Fruit fly (Drosophila melanogaster) whole organism: Measurements from ENCODE around the gene RpS21.

Source experiments
- CG8478 ChIP-seq: fragments of >200 bp; optimal IDR thresholded peaks from 2 replicates; lab custom pipeline; 2018; ENCODE audit warnings: inconsistent platforms
- Dll ChIP-seq: fragments of >200 bp; optimal IDR thresholded peaks from 2 replicates; lab custom pipeline; 2017
- EcR ChIP-seq, 2 experiments: fragments of >200 bp; optimal IDR thresholded peaks; 2 replicates each; lab custom pipeline; 2017; ENCODE audit warnings: missing biosample characterization in 2 of 2, missing genetic modification characterization in 2 of 2, missing genetic modification reagents in 2 of 2
- pan ChIP-seq: fragments of >200 bp; optimal IDR thresholded peaks from 2 replicates; lab custom pipeline; 2017
- psq ChIP-seq: fragments of >200 bp; optimal IDR thresholded peaks from 2 replicates; lab custom pipeline; 2017
- usp ChIP-seq: fragments of >200 bp; optimal IDR thresholded peaks from 2 replicates; lab custom pipeline; 2017; ENCODE audit warnings: missing biosample characterization, missing genetic modification characterization, mixed read lengths

The RpS21 gene

DNA sequence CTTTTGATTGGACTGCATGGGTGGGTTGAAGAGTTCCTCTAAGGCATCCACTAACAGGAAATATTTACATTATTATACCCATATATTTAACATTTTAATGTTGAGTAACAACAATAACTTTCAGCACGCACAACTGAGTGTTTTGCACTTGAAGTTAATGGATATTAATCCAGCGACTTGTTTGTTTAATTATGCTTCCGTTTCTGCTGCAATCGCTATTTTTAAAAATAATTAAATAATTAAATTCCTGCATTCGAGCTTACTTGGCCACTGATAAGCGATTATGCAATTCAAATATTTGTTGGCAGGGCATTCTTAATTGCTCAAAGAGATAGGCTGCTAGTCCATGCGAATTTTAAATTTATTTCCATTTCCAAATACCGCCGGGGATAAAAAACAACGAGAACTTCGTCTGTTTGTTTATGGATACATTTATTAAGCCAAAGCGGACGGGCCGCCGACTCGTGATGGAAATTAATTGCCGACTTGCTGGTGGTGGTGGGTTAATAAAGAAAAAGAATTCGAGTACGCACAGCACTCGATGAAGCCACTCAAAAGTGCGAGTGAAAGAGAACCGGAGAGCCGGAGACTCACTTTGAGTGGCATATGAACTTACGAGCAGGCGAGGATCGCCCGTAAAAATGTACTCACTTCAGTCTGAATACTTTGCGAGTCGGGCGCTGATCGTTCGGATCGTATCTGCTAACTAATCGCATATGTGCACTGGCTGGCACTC is 6.2 kb downstream of the RpS21 start:
- no peak for TF ChIP-seq CG8478 (lab: Kevin White, UChicago)
- TF ChIP-seq psq (lab: Kevin White, UChicago): no peak
- no peak for TF ChIP-seq usp (GFP tag; lab: Kevin White, UChicago)
- no peak for TF ChIP-seq pan (lab: Kevin White, UChicago)

DNA sequence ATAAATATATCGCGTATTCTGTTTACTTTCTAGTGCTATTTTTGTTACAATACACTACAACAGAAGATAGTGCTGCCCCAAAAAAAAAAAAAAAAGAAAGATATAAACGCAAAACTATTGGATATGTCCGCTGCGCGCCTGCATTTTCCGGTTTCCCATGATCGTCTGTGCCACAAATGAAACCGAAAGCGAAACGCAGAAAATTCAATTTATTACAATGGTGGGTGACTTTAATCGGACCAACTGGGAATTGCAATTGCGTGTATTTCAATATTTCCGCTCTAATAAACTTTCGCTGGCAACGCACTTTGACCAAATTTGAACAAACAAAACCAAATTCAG is 6.7 kb downstream of the RpS21 start:
- no peak for TF ChIP-seq CG8478 (lab: Kevin White, UChicago)

DNA sequence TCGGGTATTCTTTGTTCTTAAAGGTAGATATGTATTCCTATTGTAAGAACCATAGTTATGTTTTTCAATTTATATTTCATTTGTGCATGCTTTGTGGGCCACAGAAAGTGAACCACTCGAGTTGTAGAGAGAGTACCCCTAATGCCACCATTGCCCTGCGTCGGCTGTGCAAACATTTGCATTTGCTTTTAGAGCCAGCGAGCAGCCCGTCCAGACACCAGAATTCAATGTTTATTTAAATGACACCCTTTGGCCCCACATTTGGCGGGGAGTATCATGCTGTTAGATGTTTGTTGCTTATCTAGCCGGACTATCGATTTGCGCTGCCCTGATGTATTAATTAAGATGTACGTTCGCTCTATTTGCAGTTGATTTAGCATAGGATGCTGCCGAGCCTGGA is 8.7 kb downstream of the RpS21 start:
- TF ChIP-seq pan (lab: Kevin White, UChicago) (no peak), CG8478 (lab: Kevin White, UChicago) (no peak), EcR (GFP tag; optimal IDR thresholded peaks at IDR 0.05; lab: Kevin White, UChicago) (no peak), usp (GFP tag; lab: Kevin White, UChicago) (no peak), psq (lab: Kevin White, UChicago) (no peak), Dll (lab: Kevin White, UChicago) (no peak)

DNA sequence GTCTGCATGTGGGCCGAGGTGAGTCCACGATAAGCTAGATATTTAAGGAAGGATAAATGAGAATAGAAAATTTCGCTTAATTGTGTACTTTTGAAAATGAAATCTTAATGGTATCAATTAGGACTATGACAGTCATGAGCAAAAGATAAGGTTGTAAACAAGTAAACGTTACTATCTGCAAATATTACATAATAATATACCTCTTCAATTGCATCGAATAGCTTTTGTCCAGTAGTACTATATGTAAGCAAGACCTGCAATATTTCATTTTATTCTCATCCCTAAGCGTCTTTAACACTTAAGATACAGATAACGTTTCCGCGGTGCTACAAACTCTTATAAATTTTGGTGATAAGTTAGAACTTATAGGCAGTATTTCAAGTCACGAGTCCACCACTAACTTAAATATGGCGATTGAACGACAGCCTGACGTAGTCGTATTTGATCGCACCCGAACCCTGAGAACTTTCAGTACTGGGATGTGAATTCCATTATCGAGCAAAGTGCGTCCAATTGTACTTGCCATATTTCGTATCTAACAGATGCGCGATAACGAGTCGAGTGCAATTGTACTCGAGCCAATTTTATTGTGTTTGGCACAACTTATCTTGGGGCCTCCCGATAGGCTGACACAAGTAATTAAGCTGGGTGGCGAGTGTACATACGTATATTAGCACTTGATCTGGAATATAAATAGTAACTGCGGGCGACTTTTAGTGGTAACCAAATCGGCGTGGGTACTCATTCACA is 9.9 kb downstream of the RpS21 start:
- no peak for TF ChIP-seq CG8478 (lab: Kevin White, UChicago)
- TF ChIP-seq pan (lab: Kevin White, UChicago): no peak
- no peak for TF ChIP-seq Dll (lab: Kevin White, UChicago)

DNA sequence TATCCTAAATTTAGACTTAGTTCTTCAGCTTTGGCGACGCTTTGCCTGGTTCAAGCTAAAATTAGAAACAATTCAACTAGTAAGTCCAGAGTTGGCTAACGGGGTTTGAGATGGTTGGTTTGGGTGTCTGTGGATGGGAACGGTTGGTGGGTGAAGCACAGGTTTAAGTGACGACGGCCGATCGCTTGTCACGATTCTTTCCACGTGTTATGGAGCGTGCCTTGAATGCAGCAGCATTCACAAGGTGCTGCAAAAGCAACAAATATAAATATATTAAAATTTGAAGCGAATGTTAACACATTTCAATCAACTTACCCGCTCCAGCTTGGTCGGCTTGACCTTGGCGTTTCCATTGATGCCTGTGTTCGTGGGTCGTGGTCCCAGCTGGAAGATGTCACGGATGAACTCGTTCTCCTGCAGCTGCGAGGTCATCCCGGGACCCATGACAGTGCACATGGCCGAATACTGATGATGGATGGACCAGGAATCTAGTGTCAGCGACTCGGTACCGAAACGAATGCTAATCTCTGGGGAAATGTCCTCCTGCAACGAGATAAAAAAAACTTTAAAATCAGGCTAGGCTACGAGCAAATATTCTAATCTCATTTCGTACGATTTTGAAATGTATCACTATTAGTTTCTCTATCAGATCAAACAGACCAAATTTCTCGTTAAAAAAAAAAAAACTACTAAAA is 13.3 kb downstream of the RpS21 start, which contains the start of gene CG8813:
Gene CG8813 (plus strand): TSS at position 645 of the 695 bp plus-strand sequence.
- TF ChIP-seq EcR (GFP tag; optimal IDR thresholded peaks at IDR 0.05; lab: Kevin White, UChicago): no peak
- TF ChIP-seq pan (lab: Kevin White, UChicago): no peak
- TF ChIP-seq usp (GFP tag; lab: Kevin White, UChicago): no peak
- TF ChIP-seq psq (lab: Kevin White, UChicago): no peak
- no peak for TF ChIP-seq CG8478 (lab: Kevin White, UChicago)
- TF ChIP-seq Dll (lab: Kevin White, UChicago): no peak

DNA sequence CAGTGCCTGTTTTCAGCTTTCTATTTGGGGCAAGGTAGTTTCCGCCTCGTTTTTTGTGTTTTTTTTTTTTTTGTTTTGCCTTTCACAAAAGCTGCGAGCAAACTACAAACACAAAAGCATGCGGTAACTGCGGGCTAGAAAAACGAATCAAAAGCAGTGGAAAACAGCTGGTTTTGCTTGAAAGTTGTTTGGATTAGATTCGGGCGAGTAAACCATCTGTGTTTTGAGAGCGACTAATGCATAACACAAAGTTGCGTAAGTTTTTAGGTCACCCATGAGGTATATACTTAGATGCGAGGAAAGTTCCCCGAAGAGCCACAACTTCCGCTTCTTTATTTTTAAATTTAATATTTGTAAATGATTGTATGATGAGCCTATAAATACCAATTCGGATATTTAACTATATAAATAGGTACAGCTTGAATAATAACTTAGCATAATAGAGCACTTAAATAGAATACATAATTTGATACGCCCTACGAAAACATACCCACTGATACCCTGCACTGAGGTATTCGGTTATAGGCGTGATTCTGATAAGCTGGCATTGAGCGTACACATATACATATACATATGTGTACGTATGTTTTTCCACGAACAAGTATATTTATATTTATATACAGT is 16.6 kb downstream of the RpS21 start:
- TF ChIP-seq CG8478 (lab: Kevin White, UChicago) (no peak), psq (lab: Kevin White, UChicago) (no peak), usp (GFP tag; lab: Kevin White, UChicago) (no peak), Dll (lab: Kevin White, UChicago) (no peak), EcR (GFP tag; optimal IDR thresholded peaks at IDR 0.05; lab: Kevin White, UChicago) (no peak), pan (lab: Kevin White, UChicago) (no peak)

DNA sequence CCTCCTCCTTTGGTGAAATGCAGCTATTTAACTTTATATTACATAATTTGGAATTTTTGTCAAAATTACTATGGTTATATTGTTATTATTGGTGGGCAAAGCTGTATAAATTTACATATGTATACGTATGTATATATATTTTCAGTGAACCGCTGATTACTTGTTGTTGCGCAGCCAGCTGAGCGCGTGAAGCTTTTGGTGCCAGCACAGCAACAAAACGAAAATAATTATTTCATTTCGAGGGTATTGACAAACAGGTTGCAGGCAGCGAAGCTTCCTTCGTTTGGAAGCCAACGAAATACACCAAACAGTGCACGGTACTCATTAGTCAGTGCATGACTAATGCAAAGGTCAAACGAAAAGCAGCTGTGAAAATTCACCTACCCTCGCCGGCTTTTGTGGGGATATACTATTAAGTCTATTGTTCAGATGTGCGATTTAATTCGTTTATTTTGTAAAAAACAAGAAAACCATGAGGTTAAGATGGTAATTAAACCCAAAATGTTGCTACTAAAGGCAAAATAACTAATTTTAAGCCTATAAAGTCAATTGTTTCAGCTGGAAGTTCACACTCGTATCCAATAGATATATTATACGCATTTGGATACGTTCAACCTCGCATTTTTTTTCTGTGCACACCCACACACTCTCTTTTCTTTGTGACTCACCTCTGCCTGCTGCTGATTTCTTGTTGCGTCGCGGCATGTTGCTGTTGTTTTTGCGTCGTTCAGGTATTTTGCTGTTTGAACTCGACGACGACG is 17.3 kb downstream of the RpS21 start:
- TF ChIP-seq EcR (GFP tag; optimal IDR thresholded peaks at IDR 0.05; lab: Kevin White, UChicago): no peak
- TF ChIP-seq usp (GFP tag; lab: Kevin White, UChicago): no peak
- no peak for TF ChIP-seq CG8478 (lab: Kevin White, UChicago)
- no peak for TF ChIP-seq psq (lab: Kevin White, UChicago)
- no peak for TF ChIP-seq Dll (lab: Kevin White, UChicago)
- no peak for TF ChIP-seq pan (lab: Kevin White, UChicago)

DNA sequence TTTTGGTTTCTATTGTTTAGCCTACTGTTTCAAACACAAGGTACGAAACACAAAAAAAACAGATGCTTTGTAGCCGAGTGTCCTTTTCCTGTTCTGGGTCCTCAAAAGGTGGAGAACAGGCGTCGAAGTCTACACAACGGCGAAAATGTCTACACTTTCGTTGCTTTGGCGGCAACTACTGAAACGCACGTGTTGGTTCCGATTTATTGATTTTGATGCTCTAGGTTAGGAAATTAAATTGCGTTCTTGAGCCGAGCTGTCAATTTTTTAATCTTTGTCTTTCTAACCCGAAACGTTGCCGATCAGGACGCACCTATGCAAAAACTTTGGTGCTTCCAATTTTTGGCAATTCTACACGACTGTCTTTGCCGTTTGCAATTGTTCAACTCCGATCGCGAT is 17.9 kb downstream of the RpS21 start:
- TF ChIP-seq pan (lab: Kevin White, UChicago) (no peak), CG8478 (lab: Kevin White, UChicago) (no peak), psq (lab: Kevin White, UChicago) (no peak), EcR (GFP tag; optimal IDR thresholded peaks at IDR 0.05; lab: Kevin White, UChicago) (no peak), usp (GFP tag; lab: Kevin White, UChicago) (no peak)

DNA sequence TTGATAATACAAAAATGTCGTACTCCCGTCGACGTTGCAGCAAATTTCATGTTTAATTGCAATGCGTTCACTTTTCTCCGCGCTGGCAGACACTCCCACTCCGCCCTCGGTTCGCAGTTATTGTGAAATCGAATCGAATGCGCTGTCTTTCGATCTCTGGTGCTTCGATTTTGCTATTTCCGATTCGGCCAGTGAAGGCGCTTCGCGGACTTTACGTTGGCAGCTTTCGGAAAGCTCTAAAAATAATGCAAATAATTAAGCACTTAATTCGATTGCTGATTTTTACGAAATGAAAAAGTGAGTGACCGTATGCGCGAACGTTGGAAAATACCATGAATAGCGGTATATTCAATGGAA is 18.3 kb downstream of the RpS21 start, which contains the start of gene Ifrd1:
Gene Ifrd1 (minus strand): TSS at position 305 of the 357 bp plus-strand sequence.
- TF ChIP-seq psq (lab: Kevin White, UChicago) (no peak), usp (GFP tag; lab: Kevin White, UChicago) (no peak), EcR (GFP tag; optimal IDR thresholded peaks at IDR 0.05; lab: Kevin White, UChicago) (no peak), CG8478 (lab: Kevin White, UChicago) (no peak), pan (lab: Kevin White, UChicago) (no peak), Dll (lab: Kevin White, UChicago) (no peak)

DNA sequence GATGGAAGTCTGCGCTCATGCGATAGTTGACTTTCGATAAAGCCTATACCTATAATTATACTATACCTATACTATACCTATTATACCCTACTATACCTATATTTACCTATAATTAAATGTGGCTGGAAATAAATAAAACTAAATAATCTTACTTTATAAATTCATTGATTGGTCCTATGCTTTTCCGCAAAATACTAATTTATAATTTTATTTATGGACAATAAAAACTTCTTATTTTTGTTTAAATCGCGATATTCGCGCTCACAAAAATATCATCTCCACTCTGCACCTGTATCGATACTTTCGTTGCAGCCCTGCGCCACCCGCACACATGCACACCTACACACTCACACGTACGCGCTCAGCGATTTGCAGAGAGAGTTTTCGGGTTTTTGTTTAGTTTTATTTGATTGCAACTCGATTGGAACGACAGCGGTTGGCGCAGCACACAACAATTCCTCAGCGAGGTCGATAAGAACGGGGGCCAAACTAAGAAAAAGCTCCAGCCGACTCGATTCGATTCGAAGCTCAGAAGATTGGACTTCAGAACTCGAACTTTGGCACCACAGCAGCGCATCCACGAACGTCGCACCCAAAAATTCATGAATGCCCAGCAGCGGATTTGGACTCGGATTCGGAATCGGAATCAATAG is 18.8 kb downstream of the RpS21 start, which contains the start of gene CG8814:
Gene CG8814 (plus strand): TSS at position 349 of the 653 bp plus-strand sequence.
- TF ChIP-seq EcR (GFP tag; optimal IDR thresholded peaks at IDR 0.05; lab: Kevin White, UChicago) (no peak), psq (lab: Kevin White, UChicago) (no peak)
